Fruit fly (Drosophila melanogaster) whole organism, embryonic: Measurements from ENCODE around the gene CG12945.

Source experiments
- Awh ChIP-seq: fragments of 200-800 bp; sonication (Bioruptor generic); IDR thresholded peaks from 2 replicates; pipeline ENCODE4, ENCODE4 v1.3.6; 2022; ENCODE audit warnings: missing biosample characterization, missing genetic modification characterization
- BEAF-32 ChIP-seq: fragments of 200-800 bp; sonication (Bioruptor generic); optimal IDR thresholded peaks from 3 replicates; lab custom pipeline; 2017; ENCODE audit warnings: missing biosample characterization, missing genetic modification characterization, mild to moderate bottlenecking, moderate library complexity, missing genetic modification reagents
- CG10462 ChIP-seq: fragments of 200-800 bp; sonication (Bioruptor generic); optimal IDR thresholded peaks from 2 replicates; lab custom pipeline; 2016; ENCODE audit warnings: missing biosample characterization, missing genetic modification characterization
- CG11504 ChIP-seq: fragments of 200-800 bp; sonication (Bioruptor generic); optimal IDR thresholded peaks from 3 replicates; lab custom pipeline; 2019; ENCODE audit warnings: missing biosample characterization, mild to moderate bottlenecking, missing genetic modification characterization, moderate library complexity
- CG13775 ChIP-seq: fragments of 200-800 bp; sonication (Bioruptor generic); optimal IDR thresholded peaks from 3 replicates; lab custom pipeline; 2017; ENCODE audit warnings: missing biosample characterization, mild to moderate bottlenecking, missing genetic modification characterization
- CG1603 ChIP-seq: fragments of 200-800 bp; sonication (Bioruptor generic); optimal IDR thresholded peaks from 2 replicates; lab custom pipeline; 2019; ENCODE audit warnings: missing biosample characterization, mild to moderate bottlenecking, missing genetic modification characterization, moderate library complexity
- CG16813 ChIP-seq: fragments of 200-800 bp; sonication (Bioruptor generic); IDR thresholded peaks from 3 replicates; pipeline ENCODE4 v1.3.6; 2022; ENCODE audit warnings: missing biosample characterization, missing genetic modification characterization; ENCODE audit not compliant: partially characterized antibody
- CG17802 ChIP-seq: fragments of 200-800 bp; sonication (Bioruptor generic); optimal IDR thresholded peaks from 2 replicates; lab custom pipeline; 2018; ENCODE audit warnings: missing biosample characterization, mild to moderate bottlenecking, missing genetic modification characterization, moderate library complexity
- CG2129 ChIP-seq: fragments of 200-800 bp; sonication (Bioruptor generic); IDR thresholded peaks from 2 replicates; pipeline ENCODE4 v1.3.6; 2022; ENCODE audit warnings: missing biosample characterization, missing genetic modification characterization; ENCODE audit not compliant: partially characterized antibody
- CG2712 ChIP-seq: fragments of 200-800 bp; optimal IDR thresholded peaks from 3 replicates; lab custom pipeline; 2019; ENCODE audit warnings: missing biosample characterization, mild to moderate bottlenecking, missing genetic modification characterization, moderate library complexity
- CG34224 ChIP-seq: fragments of 200-800 bp; sonication (Bioruptor generic); IDR thresholded peaks from 3 replicates; pipeline ENCODE4 v1.3.6; 2022; ENCODE audit warnings: missing biosample characterization, missing genetic modification characterization; ENCODE audit not compliant: partially characterized antibody
- CG3847 ChIP-seq: fragments of 200-800 bp; sonication (Bioruptor generic); IDR thresholded peaks from 2 replicates; pipeline ENCODE4 v1.3.6; 2022; ENCODE audit warnings: missing biosample characterization, missing genetic modification characterization
- CG3995 ChIP-seq: fragments of 200-800 bp; sonication (Bioruptor generic); optimal IDR thresholded peaks from 3 replicates; lab custom pipeline; 2016; ENCODE audit warnings: missing biosample characterization, missing genetic modification characterization
- CG4617 ChIP-seq: fragments of 200-800 bp; sonication (Bioruptor generic); optimal IDR thresholded peaks from 3 replicates; lab custom pipeline; 2016; ENCODE audit warnings: missing biosample characterization, missing genetic modification characterization, borderline replicate concordance
- CG6654 ChIP-seq: fragments of 200-800 bp; sonication (Bioruptor generic); optimal IDR thresholded peaks from 2 replicates; lab custom pipeline; 2017; ENCODE audit warnings: missing biosample characterization, mild to moderate bottlenecking, missing genetic modification characterization
- CG6765 ChIP-seq: fragments of 200-800 bp; sonication (Bioruptor generic); optimal IDR thresholded peaks from 3 replicates; lab custom pipeline; 2017; ENCODE audit warnings: missing biosample characterization, mild to moderate bottlenecking, missing genetic modification characterization
- CG8924 ChIP-seq: fragments of 200-800 bp; optimal IDR thresholded peaks from 3 replicates; lab custom pipeline; 2019; ENCODE audit warnings: missing biosample characterization, mild to moderate bottlenecking, missing genetic modification characterization, moderate library complexity
- CoRest ChIP-seq: fragments of 200-800 bp; sonication (Bioruptor generic); optimal IDR thresholded peaks from 3 replicates; lab custom pipeline; 2018; ENCODE audit warnings: missing biosample characterization, mild to moderate bottlenecking, missing genetic modification characterization, moderate library complexity
- D19A ChIP-seq: fragments of 200-800 bp; optimal IDR thresholded peaks from 3 replicates; lab custom pipeline; 2019; ENCODE audit warnings: missing biosample characterization, mild to moderate bottlenecking, missing genetic modification characterization, moderate library complexity
- Dll ChIP-seq: fragments of 200-800 bp; sonication (Bioruptor generic); IDR thresholded peaks from 4 replicates; pipeline ENCODE4 v1.3.6; 2022; ENCODE audit warnings: missing biosample characterization, missing genetic modification characterization; ENCODE audit not compliant: partially characterized antibody
- Doc3 ChIP-seq: fragments of 200-800 bp; sonication (Bioruptor generic); IDR thresholded peaks from 3 replicates; pipeline ENCODE4 v1.3.6; 2022; ENCODE audit warnings: missing biosample characterization, missing genetic modification characterization; ENCODE audit not compliant: partially characterized antibody
- Dref ChIP-seq: fragments of 200-800 bp; sonication (Bioruptor generic); IDR thresholded peaks from 2 replicates; pipeline ENCODE4 v1.3.6; 2022; ENCODE audit warnings: missing biosample characterization, missing genetic modification characterization
- Elba2 ChIP-seq: fragments of 200-800 bp; sonication (Bioruptor generic); optimal IDR thresholded peaks from 3 replicates; lab custom pipeline; 2016; ENCODE audit warnings: missing biosample characterization, missing genetic modification characterization
- HLH4C ChIP-seq: fragments of 200-800 bp; sonication (Bioruptor generic); IDR thresholded peaks from 3 replicates; pipeline ENCODE4 v1.3.6; 2022; ENCODE audit warnings: missing biosample characterization, missing genetic modification characterization; ENCODE audit not compliant: partially characterized antibody
- HmgZ ChIP-seq: fragments of 200-800 bp; sonication (Bioruptor generic); optimal IDR thresholded peaks from 2 replicates; lab custom pipeline; 2018; ENCODE audit warnings: missing biosample characterization, mild to moderate bottlenecking, missing genetic modification characterization
- Kr ChIP-seq: fragments of 200-800 bp; sonication (Bioruptor generic); optimal IDR thresholded peaks from 2 replicates; lab custom pipeline; 2017; ENCODE audit warnings: missing biosample characterization, mild to moderate bottlenecking, missing genetic modification characterization
- MESR4 ChIP-seq: fragments of 200-800 bp; sonication (Bioruptor generic); optimal IDR thresholded peaks from 2 replicates; lab custom pipeline; 2018; ENCODE audit warnings: missing biosample characterization, mild to moderate bottlenecking, missing genetic modification characterization, moderate library complexity
- MTF-1 ChIP-seq: fragments of 200-800 bp; sonication (Bioruptor generic); optimal IDR thresholded peaks from 2 replicates; lab custom pipeline; 2018; ENCODE audit warnings: missing biosample characterization, mild to moderate bottlenecking, missing genetic modification characterization, borderline replicate concordance
- Med ChIP-seq: fragments of 200-800 bp; sonication (Bioruptor generic); peaks from one replicate; lab custom pipeline; 2016; ENCODE audit warnings: missing biosample characterization, missing genetic modification characterization, mild to moderate bottlenecking, inconsistent platforms, moderate library complexity
- Mes4 ChIP-seq: fragments of 200-800 bp; sonication (Bioruptor generic); optimal IDR thresholded peaks from 2 replicates; lab custom pipeline; 2016; ENCODE audit warnings: missing biosample characterization, missing genetic modification characterization
- Nf-YC ChIP-seq: fragments of 200-800 bp; optimal IDR thresholded peaks from 3 replicates; lab custom pipeline; 2019; ENCODE audit warnings: missing biosample characterization, mild to moderate bottlenecking, missing genetic modification characterization, moderate library complexity
- Usf ChIP-seq: fragments of 200-800 bp; sonication (Bioruptor generic); optimal IDR thresholded peaks from 2 replicates; lab custom pipeline; 2017; ENCODE audit warnings: missing genotype, missing biosample characterization, missing genetic modification characterization
- bbx ChIP-seq: fragments of 200-800 bp; sonication (Bioruptor generic); IDR thresholded peaks from 2 replicates; pipeline ENCODE4 v1.3.6; 2022; ENCODE audit warnings: missing biosample characterization, missing genetic modification characterization; ENCODE audit not compliant: partially characterized antibody
- fd102C ChIP-seq: fragments of 200-800 bp; sonication (Bioruptor generic); optimal IDR thresholded peaks from 2 replicates; lab custom pipeline; 2018; ENCODE audit warnings: missing biosample characterization, mild to moderate bottlenecking, missing genetic modification characterization, moderate library complexity
- kay ChIP-seq: fragments of 200-800 bp; sonication (Bioruptor generic); optimal IDR thresholded peaks from 2 replicates; lab custom pipeline; 2016; ENCODE audit warnings: missing biosample characterization, missing genetic modification characterization
- lmd ChIP-seq: fragments of 200-800 bp; sonication (Bioruptor generic); IDR thresholded peaks from 2 replicates; pipeline ENCODE4 v1.3.6; 2022; ENCODE audit warnings: missing biosample characterization, missing genetic modification characterization
- mam ChIP-seq: fragments of 200-800 bp; sonication (Bioruptor generic); optimal IDR thresholded peaks from 3 replicates; lab custom pipeline; 2016; ENCODE audit warnings: missing biosample characterization, missing genetic modification characterization
- onecut ChIP-seq: fragments of 200-800 bp; sonication (Bioruptor generic); IDR thresholded peaks from 2 replicates; pipeline ENCODE4 v1.3.6; 2022; ENCODE audit warnings: missing biosample characterization, missing genetic modification characterization
- otp ChIP-seq: fragments of 200-800 bp; sonication (Bioruptor generic); IDR thresholded peaks from 3 replicates; pipeline ENCODE4, ENCODE4 v1.3.6; 2022; ENCODE audit warnings: missing biosample characterization, missing genetic modification characterization
- phol ChIP-seq: fragments of 200-800 bp; sonication (Bioruptor generic); optimal IDR thresholded peaks from 3 replicates; lab custom pipeline; 2018; ENCODE audit warnings: missing biosample characterization, mild to moderate bottlenecking, missing genetic modification characterization, moderate library complexity
- sc ChIP-seq, 3 experiments: fragments of >200 bp in 2 of 3; fragments of 200-800 bp in 1 of 3; sonication (Bioruptor generic) in 1 of 3; optimal IDR thresholded peaks; 2 replicates in 2 of 3; 3 replicates in 1 of 3; lab custom pipeline; 2017; ENCODE audit warnings: mild to moderate bottlenecking in 1 of 3, missing biosample characterization in 1 of 3, missing genetic modification characterization in 1 of 3, missing genetic modification reagents in 1 of 3
- sna ChIP-seq: fragments of 200-800 bp; sonication (Bioruptor generic); IDR thresholded peaks from 2 replicates; pipeline ENCODE4 v1.3.6; 2022; ENCODE audit warnings: missing biosample characterization, missing genetic modification characterization; ENCODE audit not compliant: partially characterized antibody
- stwl ChIP-seq: fragments of 200-800 bp; sonication (Bioruptor generic); optimal IDR thresholded peaks from 3 replicates; lab custom pipeline; 2018; ENCODE audit warnings: missing biosample characterization, mild to moderate bottlenecking, missing genetic modification characterization, moderate library complexity
- ttk ChIP-seq: fragments of 200-800 bp; sonication (Bioruptor generic); IDR thresholded peaks from 2 replicates; pipeline ENCODE4 v2.1.2; 2022; ENCODE audit warnings: missing biosample characterization, missing genetic modification characterization
- zen ChIP-seq: fragments of 200-800 bp; sonication (Bioruptor generic); optimal IDR thresholded peaks from 3 replicates; lab custom pipeline; 2018; ENCODE audit warnings: missing biosample characterization, mild to moderate bottlenecking, missing genetic modification characterization, moderate library complexity
- zen2 ChIP-seq: fragments of 200-800 bp; sonication (Bioruptor generic); IDR thresholded peaks from 3 replicates; pipeline ENCODE4 v1.3.6; 2022; ENCODE audit warnings: missing biosample characterization, missing genetic modification characterization; ENCODE audit not compliant: partially characterized antibody

The CG12945 gene

dm6 chr3R:9762955-9763931, 27.8 kb downstream of the CG12945 start, which contains the start of the genes Snap24 and CG8478 (continued):
- TF ChIP-seq CG8924 (tag; lab: Kevin White, UChicago) (peak; percentile 14), HmgZ (no peak), otp (no peak), CG4617 (GFP tag; lab: Kevin White, UChicago) (peak; percentile 40), CG16813 (GFP tag; lab: Robert Waterston, UW) (peak; percentile 81), bbx (GFP tag; lab: Robert Waterston, UW) (peak; percentile 82), Awh (no peak), Dref (GFP tag; lab: Robert Waterston, UW) (peak; percentile 87), onecut (GFP tag; lab: Robert Waterston, UW) (peak; percentile 31; the same call in 1 of the 2 replicates), D19A (peak; percentile 9), CG11504 (tag; lab: Kevin White, UChicago) (no peak), Nf-YC (peak; percentile 20), MTF-1 (no peak), CG13775 (GFP tag; lab: Kevin White, UChicago) (no peak), MESR4 (GFP tag; lab: Kevin White, UChicago) (peak; percentile 86), zen (peak; percentile 12), sna (peak; percentile 74), phol (tag; lab: Kevin White, UChicago) (peak; percentile 22), CG10462 (no peak), CG34224 (GFP tag; lab: Robert Waterston, UW) (peak; percentile 79), fd102C (GFP tag; lab: Kevin White, UChicago) (no peak), CoRest (tag; lab: Kevin White, UChicago) (peak; percentile 15), Kr (GFP tag; lab: Kevin White, UChicago) (no peak), CG6765 (GFP tag; lab: Kevin White, UChicago) (no peak), HLH4C (GFP tag; lab: Robert Waterston, UW) (peak; percentile 77), mam (GFP tag; lab: Kevin White, UChicago) (peak; percentile 2), CG1603 (tag; lab: Kevin White, UChicago) (peak; percentile 17), ttk (GFP tag; lab: Robert Waterston, UW) (no peak), stwl (tag; lab: Kevin White, UChicago) (peak; percentile 91), BEAF-32 (GFP tag; lab: Kevin White, UChicago) (peak; percentile 86), sc (optimal IDR thresholded peaks at IDR 0.05; lab: Kevin White, UChicago) (no peak), sc (GFP tag; optimal IDR thresholded peaks at IDR 0.05; lab: Kevin White, UChicago) (no peak), kay (GFP tag; lab: Kevin White, UChicago) (peak; percentile 85), Usf (GFP tag; lab: Kevin White, UChicago) (no peak), CG3995 (GFP tag; lab: Kevin White, UChicago) (no peak), CG2712 (tag; lab: Kevin White, UChicago) (peak; percentile 6), CG2129 (GFP tag; lab: Robert Waterston, UW) (peak; percentile 57), lmd (no peak), Elba2 (GFP tag; lab: Kevin White, UChicago) (peak; percentile 87), CG6654 (GFP tag; lab: Kevin White, UChicago) (no peak), Doc3 (GFP tag; lab: Robert Waterston, UW) (peak; percentile 71), Mes4 (no peak), Dll (GFP tag; lab: Robert Waterston, UW) (peak; percentile 78; the same call in 3 of the 4 replicates), Med (GFP tag; lab: Kevin White, UChicago) (peak; percentile 70), CG3847 (GFP tag; lab: Robert Waterston, UW) (no peak), zen2 (GFP tag; lab: Robert Waterston, UW) (peak; percentile 66; the same call in 2 of the 3 replicates), CG17802 (peak; percentile 92)
